Worm (Caenorhabditis elegans) whole organism, mixed stage, embryonic: ENCODE data around the gene T08G3.6.

Experiments
- ceh-83 ChIP-seq: fragments of 200-800 bp; sonication (Bioruptor generic); optimal IDR thresholded peaks from 2 replicates; lab custom pipeline; 2018; ENCODE audit warnings: mild to moderate bottlenecking, missing genetic modification characterization, missing compliant biosample characterization
- drap-1 ChIP-seq: fragments of 200-800 bp; sonication (Bioruptor generic); optimal IDR thresholded peaks from 3 replicates; lab custom pipeline; 2018; ENCODE audit warnings: mild to moderate bottlenecking, missing genetic modification characterization, missing compliant biosample characterization
- elt-1 ChIP-seq: sonication (generic microtip); optimal IDR thresholded peaks from 2 replicates; lab custom pipeline; 2017; ENCODE audit warnings: missing genetic modification characterization, mild to moderate bottlenecking, missing compliant biosample characterization, antibody characterized with exemption, moderate library complexity, borderline replicate concordance; ENCODE audit not compliant: insufficient read depth
- tbx-8 ChIP-seq: fragments of 200-800 bp; sonication (Bioruptor generic); optimal IDR thresholded peaks from 2 replicates; lab custom pipeline; 2018; ENCODE audit warnings: mild to moderate bottlenecking, missing genetic modification characterization, moderate library complexity, missing compliant biosample characterization
- unc-39 ChIP-seq: fragments of 150-350 bp; optimal IDR thresholded peaks from 2 replicates; lab custom pipeline; 2014; ENCODE audit warnings: missing biosample characterization, missing genetic modification characterization

- TF ChIP-seq unc-39 (tag; lab: Kevin White, UChicago) (no peak), drap-1 (no peak), tbx-8 (GFP tag; lab: Kevin White, UChicago) (no peak), elt-1 (no peak), ceh-83 (GFP tag; lab: Kevin White, UChicago) (no peak)
Measured at ce11 chrV:16445676-16446075, at the start of gene T08G3.6.
